Worm (Caenorhabditis elegans): ENCODE measurements around the gene sma-2.

ce11 chrIII:8762016-8762415, 12.5 kb downstream of the sma-2 start:
- no peak for TF ChIP-seq lag-1 (GFP tag; IDR thresholded peaks at IDR 0.05)
- TF ChIP-seq pha-4 (tag; optimal IDR thresholded peaks at IDR 0.05): no peak
- TF ChIP-seq F52B5.7 (tag; optimal IDR thresholded peaks at IDR 0.05): no peak
- no peak for TF ChIP-seq F23B12.7 (tag; optimal IDR thresholded peaks at IDR 0.05; ENCODE audit: insufficient read depth)
- TF ChIP-seq pbrm-1 (GFP tag; IDR thresholded peaks at IDR 0.05): no peak

Measured in whole organism, young adult.